Fruit fly (Drosophila melanogaster) S2 (cell line): ENCODE measurements around the gene CG31933.

ENCODE experiments used
- CG8478 ChIP-seq: fragments of >200 bp; optimal IDR thresholded peaks from 2 replicates; lab custom pipeline; 2018
- CTCF ChIP-seq, 2 experiments: fragments of >200 bp; optimal IDR thresholded peaks; 2 replicates each; lab custom pipeline; 2018

Gene CG31933

DNA sequence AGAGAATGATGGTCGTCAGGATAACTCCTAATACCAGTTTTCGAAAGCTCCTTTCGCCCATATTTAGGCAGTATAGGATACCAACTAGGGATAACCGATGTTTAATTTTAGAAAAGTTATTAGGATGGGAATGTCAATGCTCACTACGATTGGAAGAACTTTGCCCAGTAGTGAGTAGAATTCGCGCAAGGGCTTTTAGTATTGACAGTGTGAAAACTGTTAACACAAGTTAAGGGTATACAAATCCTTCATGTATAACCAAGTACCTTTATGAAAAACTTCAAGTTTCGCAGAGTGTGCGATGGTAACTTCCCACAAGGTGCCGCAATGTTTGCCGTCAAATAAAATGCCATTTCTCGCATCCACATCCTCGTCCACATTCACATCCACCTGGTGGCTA lies at the start of gene CG31933:
Gene CG31933, minus strand, starts transcription at position 101 of the 400 bp plus-strand sequence.
- TF ChIP-seq CG8478 (lab: Kevin White, UChicago) (no peak), CTCF (optimal IDR thresholded peaks at IDR 0.05; lab: Kevin White, UChicago) (no peak)

DNA sequence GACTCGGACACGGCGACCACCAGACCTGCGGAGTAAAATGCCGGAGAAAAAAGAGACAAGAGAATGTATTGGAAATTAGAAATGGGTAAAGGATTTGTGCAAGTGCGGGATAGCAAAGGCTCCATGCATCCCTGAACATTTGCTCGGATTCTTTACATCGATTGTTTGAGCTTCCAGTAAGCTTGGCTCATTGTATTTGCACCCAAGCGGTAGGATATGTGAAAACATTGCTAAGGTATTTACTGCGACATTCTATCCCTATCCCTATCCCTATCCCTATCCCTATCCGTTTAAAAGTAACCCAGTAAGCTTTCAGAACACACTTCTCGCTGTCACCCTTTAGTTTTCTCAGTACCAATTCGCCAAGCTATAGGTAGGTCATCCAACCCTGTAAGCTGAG lies 46.4 kb upstream of the CG31933 start, which contains the start of gene CG7295:
Gene CG7295, plus strand, starts transcription at position 301 of the 400 bp plus-strand sequence.
- TF ChIP-seq CTCF (optimal IDR thresholded peaks at IDR 0.05; lab: Kevin White, UChicago) (no peak), CG8478 (lab: Kevin White, UChicago) (no peak)

DNA sequence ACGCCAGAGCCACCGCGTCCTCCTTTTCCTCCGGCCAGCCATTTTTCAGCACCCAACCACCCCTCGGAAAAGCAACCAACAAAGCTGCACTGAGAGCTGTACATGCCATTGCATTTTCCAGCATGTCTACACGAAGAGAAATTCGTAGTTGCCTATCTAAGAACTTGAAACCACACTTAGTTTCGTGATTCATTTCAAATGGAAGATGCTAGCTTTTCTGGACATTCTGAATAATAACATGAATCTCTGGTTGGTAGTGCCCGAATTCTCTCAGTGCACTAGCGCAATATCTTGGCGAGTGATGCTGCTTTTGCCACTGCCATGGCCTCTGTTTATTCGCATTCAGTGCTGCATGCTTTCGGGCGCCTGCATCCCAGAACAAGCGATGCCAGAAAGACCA lies 38.9 kb upstream of the CG31933 start:
- no peak for TF ChIP-seq CG8478 (lab: Kevin White, UChicago)

DNA sequence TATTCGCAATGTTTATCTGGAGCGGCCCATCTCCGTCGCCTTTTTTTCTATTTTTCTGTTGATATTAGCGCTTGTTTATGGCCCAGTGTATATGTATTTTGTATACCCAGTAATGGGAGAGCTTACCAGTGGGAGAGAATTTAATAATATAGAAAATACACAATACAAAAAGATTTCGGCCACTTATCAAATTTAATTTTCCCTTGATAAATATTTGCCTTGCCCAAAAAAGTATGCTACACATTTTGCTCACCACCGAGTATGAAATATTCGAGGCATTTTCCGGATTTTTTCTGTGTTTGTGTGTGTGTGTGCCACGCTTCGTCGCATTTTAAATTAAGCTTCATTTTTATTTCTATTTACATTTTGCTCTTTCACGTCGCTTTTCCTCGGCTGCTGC lies 15.9 kb upstream of the CG31933 start:
- TF ChIP-seq CG8478 (lab: Kevin White, UChicago) (no peak), CTCF (optimal IDR thresholded peaks at IDR 0.05; lab: Kevin White, UChicago) (no peak)

DNA sequence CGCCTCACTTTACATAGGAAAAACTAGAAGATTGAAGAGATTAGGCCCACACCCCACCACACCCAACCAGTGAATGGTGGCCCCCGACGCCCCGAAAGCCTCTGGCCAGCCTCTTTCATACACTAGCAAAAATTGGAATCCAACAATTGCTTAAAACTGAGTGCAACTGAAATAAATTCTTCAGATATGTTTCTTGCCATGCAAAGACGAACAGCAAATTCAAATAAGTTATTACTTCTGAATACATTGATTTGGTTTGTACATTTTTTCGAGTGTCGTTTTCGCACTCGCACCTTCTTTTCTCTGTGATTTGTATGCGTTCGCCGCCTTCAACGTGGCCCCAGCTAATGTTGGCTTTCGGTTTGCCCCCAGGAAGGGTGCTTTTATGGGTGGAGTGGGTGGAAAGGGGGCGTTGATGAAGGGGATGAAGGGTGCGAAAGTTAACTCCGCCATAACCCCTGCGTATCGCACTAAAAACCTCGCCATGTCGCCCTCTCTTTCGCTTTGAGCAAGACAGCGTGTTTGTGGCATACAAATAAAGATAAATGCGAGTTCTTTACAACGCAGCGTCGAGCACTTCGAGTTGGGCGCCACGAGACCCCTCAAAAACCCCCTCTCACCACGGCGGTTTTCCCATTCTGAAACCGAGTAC lies 14.7 kb upstream of the CG31933 start:
- TF ChIP-seq CTCF (optimal IDR thresholded peaks at IDR 0.05; lab: Kevin White, UChicago) (no peak), CG8478 (lab: Kevin White, UChicago) (no peak)

DNA sequence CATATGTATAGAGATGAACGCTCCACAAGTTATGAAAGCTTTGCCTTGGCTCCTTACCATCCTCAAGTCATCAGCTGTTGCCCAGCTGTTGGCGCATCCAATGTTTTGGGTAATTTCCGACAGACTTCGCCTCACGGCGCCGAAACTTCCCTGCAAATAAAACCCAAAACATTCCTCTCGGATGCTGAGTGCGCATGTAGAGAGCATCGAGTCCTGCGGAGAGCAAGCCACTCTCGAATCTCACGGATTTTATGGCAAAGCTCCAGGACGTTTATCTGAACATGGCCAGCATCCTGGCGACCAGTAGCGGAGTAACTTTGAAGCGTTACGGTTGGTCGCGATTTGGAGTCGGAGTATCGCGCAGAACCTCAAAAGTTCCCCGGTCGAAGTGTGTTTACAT lies 13.1 kb upstream of the CG31933 start, which contains the start of gene wry:
Gene wry, plus strand, starts transcription at position 301 of the 400 bp plus-strand sequence.
- TF ChIP-seq CTCF (optimal IDR thresholded peaks at IDR 0.05; lab: Kevin White, UChicago) = no peak
- TF ChIP-seq CG8478 (lab: Kevin White, UChicago) = no peak

DNA sequence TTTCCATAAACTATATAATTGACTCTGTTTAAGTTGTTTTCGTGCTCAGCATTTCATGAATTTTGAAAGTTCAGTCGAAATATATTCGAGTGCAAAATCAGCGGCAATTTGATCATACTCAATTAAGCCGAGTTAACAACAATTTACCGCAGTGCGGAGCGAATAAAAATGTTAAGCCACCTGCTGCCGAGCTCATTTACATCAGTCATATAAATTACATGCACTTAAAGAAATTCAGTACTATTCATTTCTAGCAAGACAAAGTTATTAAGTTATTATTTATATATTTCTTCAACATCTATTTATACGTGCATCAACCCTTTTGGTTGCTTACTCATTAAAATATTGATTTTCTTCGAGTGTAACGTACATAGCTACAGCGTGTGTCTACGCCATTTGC lies 9.3 kb upstream of the CG31933 start, which contains the start of gene c-cup:
Gene c-cup, minus strand, starts transcription at position 101 of the 400 bp plus-strand sequence.
- no peak for TF ChIP-seq CTCF (optimal IDR thresholded peaks at IDR 0.05; lab: Kevin White, UChicago)
- no peak for TF ChIP-seq CG8478 (lab: Kevin White, UChicago)

DNA sequence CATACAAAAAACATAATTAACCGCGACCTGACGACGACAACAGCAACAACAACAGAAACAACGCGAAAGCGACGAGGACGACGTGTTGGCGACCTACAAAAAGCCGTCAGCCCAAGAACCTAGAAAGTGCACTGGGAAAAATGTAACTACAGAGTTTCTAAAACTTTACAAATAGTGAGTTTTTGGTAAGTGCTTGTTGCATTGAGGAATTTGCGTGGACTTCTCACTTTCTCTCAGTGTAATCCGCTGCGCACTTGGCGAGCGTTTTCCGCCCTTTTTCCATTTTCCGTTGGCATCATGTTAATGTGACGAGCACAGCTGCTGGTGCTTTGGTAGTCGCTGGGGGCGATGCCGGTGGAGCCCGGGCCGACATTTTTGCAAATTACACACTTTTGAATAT lies 5.2 kb upstream of the CG31933 start:
- TF ChIP-seq CTCF (optimal IDR thresholded peaks at IDR 0.05; lab: Kevin White, UChicago) (no peak), CG8478 (lab: Kevin White, UChicago) (no peak)

DNA sequence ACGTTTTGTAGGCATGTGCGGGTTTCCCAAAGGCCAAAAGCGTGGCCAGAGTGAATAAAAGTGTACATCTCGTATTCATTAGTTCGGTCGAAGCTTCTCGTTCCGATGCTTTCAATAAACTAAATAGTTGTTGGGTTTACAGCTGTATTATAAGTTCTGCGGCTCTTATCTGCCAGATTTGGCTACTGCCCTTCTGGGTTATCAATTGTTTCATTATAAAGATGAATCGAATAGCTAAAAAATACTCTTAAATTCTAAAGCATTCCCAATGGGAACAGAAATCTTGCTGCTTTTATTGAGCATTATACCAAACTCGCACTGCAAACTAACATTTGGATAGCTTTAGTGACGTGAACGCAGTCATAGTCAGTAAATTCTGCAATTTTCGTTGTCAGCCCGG lies 3.3 kb upstream of the CG31933 start, which contains the start of gene CG31664:
Gene CG31664, minus strand, starts transcription at position 101 of the 400 bp plus-strand sequence.
- TF ChIP-seq CTCF (optimal IDR thresholded peaks at IDR 0.05; lab: Kevin White, UChicago) (no peak), CG8478 (lab: Kevin White, UChicago) (no peak)

DNA sequence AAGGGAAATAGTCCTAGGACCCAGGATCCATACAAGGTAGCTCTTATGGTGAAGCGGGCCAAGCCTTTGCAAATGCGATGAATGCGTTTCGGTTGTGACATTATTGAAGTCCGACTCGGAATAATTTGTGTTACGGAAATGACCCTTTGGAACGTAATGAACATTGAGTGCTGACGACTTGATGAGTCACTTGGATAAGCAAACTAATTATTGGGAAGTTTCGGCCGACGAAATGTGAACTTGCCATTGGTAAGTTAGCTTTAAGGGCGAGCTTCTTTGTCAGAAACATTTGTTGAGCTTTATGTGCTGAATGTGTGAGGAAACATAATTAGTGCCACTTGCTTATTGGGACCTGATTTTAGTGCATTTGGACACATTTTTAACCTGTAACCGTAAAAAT lies 28.3 kb downstream of the CG31933 start, which contains the start of gene Gr22a:
Gene Gr22a, minus strand, starts transcription at position 101 of the 400 bp plus-strand sequence.
- TF ChIP-seq CTCF (optimal IDR thresholded peaks at IDR 0.05; lab: Kevin White, UChicago) = no peak
- TF ChIP-seq CG8478 (lab: Kevin White, UChicago) = no peak

DNA sequence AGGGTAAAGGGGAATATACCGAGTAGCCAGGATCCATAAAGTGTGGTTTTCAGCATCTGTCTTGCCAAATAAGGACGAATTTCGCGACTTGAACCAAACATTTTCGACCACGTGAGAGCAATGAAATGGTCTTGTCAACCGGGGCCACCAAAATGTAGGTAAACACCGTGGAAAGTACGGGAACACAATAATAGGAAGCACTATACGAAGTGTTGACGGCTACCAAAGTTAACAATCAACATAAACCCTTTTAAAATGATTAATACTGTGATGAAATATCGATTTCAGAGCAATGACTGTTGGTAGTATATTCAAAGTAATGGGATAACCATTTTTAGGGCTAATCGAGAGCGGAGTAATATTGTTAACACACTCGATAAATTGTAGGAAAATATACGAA lies 30.0 kb downstream of the CG31933 start, which contains the start of gene Gr22b:
Gene Gr22b, minus strand, starts transcription at position 101 of the 400 bp plus-strand sequence.
- no peak for TF ChIP-seq CG8478 (lab: Kevin White, UChicago)
- TF ChIP-seq CTCF (optimal IDR thresholded peaks at IDR 0.05; lab: Kevin White, UChicago) = no peak

DNA sequence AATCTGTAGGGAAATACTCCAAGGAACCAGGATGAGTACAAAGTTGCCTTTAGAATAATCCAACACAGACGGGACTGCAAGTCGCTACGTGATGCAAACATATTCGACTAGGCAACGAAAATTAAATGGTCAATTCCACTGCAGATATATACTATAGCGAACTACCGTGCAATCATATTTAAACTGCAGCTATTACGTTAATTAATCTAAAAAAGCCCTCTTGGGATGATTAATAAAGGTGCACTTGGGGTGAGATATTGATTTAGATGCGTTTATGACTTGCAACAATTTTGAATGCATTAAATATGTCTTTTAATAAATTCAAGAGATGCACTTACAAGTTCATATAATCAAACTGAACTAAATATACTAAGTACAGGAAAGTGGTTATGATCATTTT lies 31.4 kb downstream of the CG31933 start, which contains the start of gene Gr22c:
Gene Gr22c, minus strand, starts transcription at position 101 of the 400 bp plus-strand sequence.
- TF ChIP-seq CG8478 (lab: Kevin White, UChicago) (no peak), CTCF (optimal IDR thresholded peaks at IDR 0.05; lab: Kevin White, UChicago) (no peak)

DNA sequence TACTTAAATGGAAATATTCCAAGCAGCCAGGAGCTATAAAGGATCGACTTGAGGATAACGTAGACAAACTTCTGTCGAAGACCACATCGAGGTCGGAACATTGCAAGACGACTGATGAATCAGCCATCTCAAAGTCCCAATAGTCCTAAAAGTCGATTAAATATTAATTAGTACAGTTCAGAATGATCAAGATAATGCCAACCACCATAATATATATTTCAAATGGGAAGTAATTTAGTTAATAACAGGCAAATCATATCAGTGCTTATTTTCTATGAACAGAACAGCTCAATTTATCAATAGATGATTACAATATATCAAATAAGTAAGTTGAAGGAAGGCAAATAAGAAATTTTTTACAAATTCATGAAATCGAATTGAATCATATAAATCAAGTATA lies 32.9 kb downstream of the CG31933 start, which contains the start of gene Gr22d:
Gene Gr22d, minus strand, starts transcription at position 101 of the 400 bp plus-strand sequence.
- TF ChIP-seq CG8478 (lab: Kevin White, UChicago) (no peak), CTCF (optimal IDR thresholded peaks at IDR 0.05; lab: Kevin White, UChicago) (no peak)

DNA sequence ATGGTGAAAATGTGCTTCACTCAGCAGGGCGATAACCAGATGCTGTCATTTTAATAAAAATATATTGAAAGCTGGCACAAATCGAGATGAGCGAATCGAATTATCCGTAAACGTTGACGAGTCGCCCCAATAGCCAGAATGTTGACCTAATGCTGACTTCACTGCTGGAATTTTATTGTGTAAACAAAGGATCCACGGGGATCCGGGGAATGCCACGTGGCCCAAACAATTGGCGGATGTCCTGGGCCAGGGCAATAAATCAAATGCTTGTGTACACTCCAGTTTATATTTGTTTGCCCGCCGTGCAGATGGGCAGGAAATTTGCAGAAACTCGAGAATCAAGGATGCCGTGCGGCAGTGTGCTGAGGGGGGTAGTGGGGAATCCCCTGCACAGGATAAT lies 35.2 kb downstream of the CG31933 start:
- no peak for TF ChIP-seq CG8478 (lab: Kevin White, UChicago)
- no peak for TF ChIP-seq CTCF (optimal IDR thresholded peaks at IDR 0.05; lab: Kevin White, UChicago)

DNA sequence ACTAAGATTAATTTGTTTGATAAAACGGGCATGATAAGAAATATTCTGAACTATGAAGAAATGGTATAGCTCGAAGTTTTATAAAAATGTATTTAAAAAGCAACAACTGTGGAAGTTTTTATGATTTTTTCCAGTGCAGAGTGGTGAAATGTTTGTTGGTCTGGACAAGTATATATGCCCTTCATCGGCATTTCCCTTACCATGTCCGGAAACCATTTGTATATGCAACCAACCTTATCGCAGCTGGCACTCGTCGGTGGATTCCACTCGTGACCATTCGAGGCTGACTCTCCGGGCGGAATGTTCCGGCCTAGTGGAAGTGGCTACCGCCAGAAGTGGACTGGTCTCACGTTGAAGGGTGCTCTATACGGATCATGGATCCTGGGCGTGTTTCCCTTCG lies 39.4 kb downstream of the CG31933 start, which contains the start of gene Gr22e:
Gene Gr22e, plus strand, starts transcription at position 301 of the 400 bp plus-strand sequence.
- no peak for TF ChIP-seq CG8478 (lab: Kevin White, UChicago)
- no peak for TF ChIP-seq CTCF (optimal IDR thresholded peaks at IDR 0.05; lab: Kevin White, UChicago)
